Worm (Caenorhabditis elegans) whole organism, L4 larva: ENCODE data around the gene Y53F4B.9.

Experiments used
- F26F4.8 ChIP-seq: fragments of 200-800 bp; sonication (Bioruptor generic); conservative IDR thresholded peaks from 2 replicates; pipeline ENCODE4 v1.3.6; 2022; ENCODE audit warnings: missing genetic modification characterization, missing compliant biosample characterization
- F44E2.7 ChIP-seq: fragments of 200-800 bp; sonication (Bioruptor generic); IDR thresholded peaks from 2 replicates; pipeline ENCODE4 v2.1.2; 2022; ENCODE audit warnings: missing genetic modification characterization, missing compliant biosample characterization
- Y105C5A.15 ChIP-seq: fragments of 200-800 bp; sonication (Bioruptor generic); IDR thresholded peaks from 2 replicates; pipeline ENCODE4 v1.3.6; 2022; ENCODE audit warnings: missing genetic modification characterization, missing compliant biosample characterization
- ZK546.5 ChIP-seq, 2 experiments: sonication (generic microtip); optimal IDR thresholded peaks; 2 replicates each; lab custom pipeline; 2017; ENCODE audit warnings: missing biosample characterization in 2 of 2, missing genetic modification characterization in 2 of 2
- ama-1 ChIP-seq: fragments of 150-350 bp; optimal IDR thresholded peaks from 2 replicates; lab custom pipeline; 2014; ENCODE audit warnings: inconsistent platforms, mixed read lengths
- arid-1 ChIP-seq: fragments of 200-800 bp; sonication (Bioruptor generic); conservative IDR thresholded peaks from 2 replicates; pipeline ENCODE4 v1.3.6; 2022; ENCODE audit warnings: missing genetic modification reagents, missing genetic modification characterization, missing compliant biosample characterization
- ceh-20 ChIP-seq: fragments of 200-800 bp; sonication (Bioruptor generic); IDR thresholded peaks from 2 replicates; pipeline ENCODE4 v1.3.6; 2022; ENCODE audit warnings: missing genetic modification reagents, missing genetic modification characterization, missing compliant biosample characterization
- ceh-28 ChIP-seq: fragments of 150-350 bp; optimal IDR thresholded peaks from 2 replicates; lab custom pipeline; 2014; ENCODE audit warnings: missing biosample characterization, missing genetic modification reagents, missing genetic modification characterization
- ceh-82 ChIP-seq: sonication (generic microtip); optimal IDR thresholded peaks from 2 replicates; lab custom pipeline; 2017; ENCODE audit warnings: missing biosample characterization, missing genetic modification characterization
- ces-1 ChIP-seq: fragments of 150-350 bp; sonication (generic microtip); optimal IDR thresholded peaks from 4 replicates; lab custom pipeline; 2014; ENCODE audit warnings: missing biosample characterization, missing genetic modification reagents, missing genetic modification characterization
- cey-2 ChIP-seq: sonication (generic microtip); optimal IDR thresholded peaks from 3 replicates; lab custom pipeline; 2017; ENCODE audit warnings: missing genetic modification characterization, mild to moderate bottlenecking, missing compliant biosample characterization, antibody characterized with exemption, borderline replicate concordance; ENCODE audit not compliant: insufficient read depth
- daf-16 ChIP-seq, 3 experiments: sonication (generic microtip); optimal IDR thresholded peaks; 2 replicates each; lab custom pipeline; 2016 to 2017; ENCODE audit warnings: missing genetic modification characterization in 3 of 3, missing genetic modification reagents in 3 of 3, mild to moderate bottlenecking in 2 of 3, missing compliant biosample characterization in 2 of 3, missing biosample characterization in 1 of 3, moderate library complexity in 1 of 3
- dmd-6 ChIP-seq: fragments of 200-800 bp; sonication (Bioruptor generic); IDR thresholded peaks from 2 replicates; pipeline ENCODE4 v1.3.6; 2022; ENCODE audit warnings: missing genetic modification reagents, missing genetic modification characterization, missing compliant biosample characterization
- dmd-9 ChIP-seq: fragments of 200-800 bp; sonication (Bioruptor generic); IDR thresholded peaks from 2 replicates; pipeline ENCODE4 v1.3.6; 2022; ENCODE audit warnings: missing genetic modification reagents, missing genetic modification characterization, missing compliant biosample characterization
- dve-1 ChIP-seq: sonication (generic microtip); optimal IDR thresholded peaks from 2 replicates; lab custom pipeline; 2017; ENCODE audit warnings: antibody characterized with exemption, mild to moderate bottlenecking, missing genetic modification characterization, missing compliant biosample characterization; ENCODE audit not compliant: insufficient read depth
- fkh-10 ChIP-seq: fragments of 150-350 bp; optimal IDR thresholded peaks from 2 replicates; lab custom pipeline; 2014; ENCODE audit warnings: missing biosample characterization, missing genetic modification reagents, missing genetic modification characterization
- fos-1 ChIP-seq: fragments of 150-350 bp; optimal IDR thresholded peaks from 2 replicates; lab custom pipeline; 2014; ENCODE audit warnings: missing biosample characterization, missing genetic modification characterization
- hlh-11 ChIP-seq: fragments of 200-800 bp; sonication (Bioruptor generic); optimal IDR thresholded peaks from 2 replicates; lab custom pipeline; 2018; ENCODE audit warnings: mild to moderate bottlenecking, missing genetic modification characterization, missing compliant biosample characterization
- lin-38 ChIP-seq: fragments of 200-800 bp; sonication (Bioruptor generic); IDR thresholded peaks from 2 replicates; pipeline ENCODE4 v1.3.6; 2022; ENCODE audit warnings: missing genetic modification reagents, missing genetic modification characterization, missing compliant biosample characterization
- lir-3 ChIP-seq: sonication (generic microtip); optimal IDR thresholded peaks from 2 replicates; lab custom pipeline; 2016; ENCODE audit warnings: mild to moderate bottlenecking, missing genetic modification characterization, missing compliant biosample characterization
- mdt-29 ChIP-seq: fragments of 200-800 bp; sonication (Bioruptor generic); IDR thresholded peaks from 2 replicates; pipeline ENCODE4 v1.3.6; 2022; ENCODE audit warnings: missing genetic modification reagents, missing genetic modification characterization, missing compliant biosample characterization
- mep-1 ChIP-seq: fragments of 150-350 bp; sonication (generic microtip); optimal IDR thresholded peaks from 3 replicates; lab custom pipeline; 2014; ENCODE audit warnings: missing biosample characterization, missing genetic modification characterization
- mxl-2 ChIP-seq: fragments of 200-800 bp; sonication (Bioruptor generic); conservative IDR thresholded peaks from 2 replicates; pipeline ENCODE4 v1.3.6; 2022; ENCODE audit warnings: missing genetic modification reagents, missing genetic modification characterization, missing compliant biosample characterization
- mxl-3 ChIP-seq: fragments of 200-800 bp; sonication (Bioruptor generic); optimal IDR thresholded peaks from 2 replicates; lab custom pipeline; 2018; ENCODE audit warnings: mild to moderate bottlenecking, missing genetic modification characterization, missing compliant biosample characterization
- nhr-28 ChIP-seq: fragments of 150-350 bp; optimal IDR thresholded peaks from 2 replicates; lab custom pipeline; 2014; ENCODE audit warnings: missing biosample characterization, missing genetic modification characterization
- nhr-77 ChIP-seq: fragments of 150-350 bp; optimal IDR thresholded peaks from 2 replicates; lab custom pipeline; 2014; ENCODE audit warnings: missing biosample characterization, missing genetic modification characterization
- php-3 ChIP-seq: fragments of 200-800 bp; sonication (Bioruptor generic); IDR thresholded peaks from 2 replicates; pipeline ENCODE4 v1.3.6; 2022; ENCODE audit warnings: missing genetic modification reagents, missing genetic modification characterization, missing compliant biosample characterization
- pqm-1 ChIP-seq: sonication (generic microtip); optimal IDR thresholded peaks from 2 replicates; lab custom pipeline; 2017; ENCODE audit warnings: missing biosample characterization, missing genetic modification characterization
- snpc-4 ChIP-seq: fragments of 150-350 bp; optimal IDR thresholded peaks from 2 replicates; lab custom pipeline; 2014; ENCODE audit warnings: missing biosample characterization, missing genetic modification characterization
- spr-3 ChIP-seq: fragments of 200-800 bp; sonication (Bioruptor generic); optimal IDR thresholded peaks from 2 replicates; lab custom pipeline; 2018; ENCODE audit warnings: mild to moderate bottlenecking, missing genetic modification characterization, missing compliant biosample characterization
- tag-97 ChIP-seq: fragments of 200-800 bp; sonication (Bioruptor generic); IDR thresholded peaks from 2 replicates; pipeline ENCODE4 v1.3.6; 2022; ENCODE audit warnings: missing genetic modification characterization, missing compliant biosample characterization
- unc-39 ChIP-seq: sonication (generic microtip); optimal IDR thresholded peaks from 2 replicates; lab custom pipeline; 2017; ENCODE audit warnings: missing biosample characterization, missing genetic modification characterization
- unc-62 ChIP-seq, 3 experiments: fragments of 150-350 bp in 1 of 3; sonication (generic microtip); optimal IDR thresholded peaks in 2 of 3; peaks in 1 of 3; 1 replicate in 1 of 3; 2 replicates in 2 of 3; lab custom pipeline; 2014 to 2017; ENCODE audit warnings: missing biosample characterization in 3 of 3, missing genetic modification characterization in 3 of 3, missing genetic modification reagents in 3 of 3, missing genotype in 1 of 3
- zip-11 ChIP-seq: fragments of 200-800 bp; sonication (Bioruptor generic); IDR thresholded peaks from 2 replicates; pipeline ENCODE4 v1.3.6; 2022; ENCODE audit warnings: missing genetic modification characterization, missing compliant biosample characterization
- zip-2 ChIP-seq: fragments of 150-350 bp; optimal IDR thresholded peaks from 2 replicates; lab custom pipeline; 2014; ENCODE audit warnings: missing biosample characterization, missing genetic modification characterization
- ztf-11 ChIP-seq: fragments of 150-350 bp; optimal IDR thresholded peaks from 2 replicates; lab custom pipeline; 2014; ENCODE audit warnings: missing biosample characterization, missing genetic modification characterization

The Y53F4B.9 gene

DNA sequence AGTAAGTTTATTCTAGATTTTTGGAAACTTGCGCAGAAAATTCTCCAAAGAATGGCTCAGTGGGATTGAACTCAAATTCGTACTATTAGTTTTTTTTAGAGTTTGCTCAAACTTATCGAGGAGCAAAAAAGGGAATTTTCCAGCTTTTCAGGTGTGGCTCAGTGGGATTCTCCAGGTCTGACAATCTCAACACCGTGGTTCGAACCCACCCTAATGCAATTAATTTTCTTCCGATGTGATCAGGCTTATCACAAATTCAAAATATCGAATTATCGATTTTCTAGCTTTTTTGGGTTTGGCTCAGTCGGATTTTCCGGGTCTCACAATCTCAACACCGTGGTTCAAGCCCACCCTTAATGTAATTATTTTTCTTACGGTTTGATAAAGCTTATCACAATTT lies 43.8 kb downstream of the Y53F4B.9 start:
- TF ChIP-seq unc-62 (GFP tag; optimal IDR thresholded peaks at IDR 0.05 in 1 of 2; lab: Kevin White, UChicago), result peak in 1 of 2 experiments; percentile 95
- TF ChIP-seq unc-62 (tag; optimal IDR thresholded peaks at IDR 0.05; lab: Kevin White, UChicago), result no peak
- TF ChIP-seq ceh-28 (tag; lab: Kevin White, UChicago), result peak; percentile 37
- TF ChIP-seq spr-3 (GFP tag; lab: Kevin White, UChicago), result no peak
- no peak for TF ChIP-seq ces-1 (GFP tag; lab: Kevin White, UChicago)

DNA sequence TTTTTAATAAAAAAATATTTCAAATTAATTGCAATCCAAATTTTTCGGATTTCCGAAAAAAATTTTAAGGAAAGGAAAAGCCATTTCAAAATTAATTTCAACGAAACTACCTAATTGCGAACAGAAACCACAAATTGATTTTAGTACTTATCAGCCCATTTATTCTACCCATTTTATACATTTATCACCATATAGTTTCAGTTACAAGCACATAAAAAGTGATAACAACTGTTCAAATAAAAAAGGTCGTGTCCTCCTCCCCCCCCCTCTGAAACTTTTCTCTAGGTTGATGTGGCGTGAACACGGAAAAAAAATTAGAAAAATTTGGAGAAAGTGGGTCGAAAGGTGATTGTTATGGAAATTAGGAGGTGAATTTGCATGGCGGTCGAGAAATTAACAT lies 45.3 kb downstream of the Y53F4B.9 start:
- TF ChIP-seq daf-16 (GFP tag; optimal IDR thresholded peaks at IDR 0.05; lab: Kevin White, UChicago) (no peak), daf-16 (tag; optimal IDR thresholded peaks at IDR 0.05; lab: Kevin White, UChicago) (peak; percentile 38), F26F4.8 (GFP tag; lab: Robert Waterston, UW) (no peak), mdt-29 (GFP tag; lab: Robert Waterston, UW) (no peak), mxl-3 (GFP tag; lab: Kevin White, UChicago) (no peak), hlh-11 (tag; lab: Kevin White, UChicago) (peak; percentile 46), dmd-6 (peak; percentile 59; the same call in 1 of the 2 replicates), pqm-1 (peak; percentile 86), nhr-77 (tag; lab: Kevin White, UChicago) (peak; percentile 91), mep-1 (tag; lab: Kevin White, UChicago) (peak; percentile 16), php-3 (GFP tag; lab: Robert Waterston, UW) (peak; percentile 85), Y105C5A.15 (GFP tag; lab: Robert Waterston, UW) (no peak), tag-97 (no peak), nhr-28 (tag; lab: Kevin White, UChicago) (peak; percentile 92), lir-3 (no peak), dve-1 (tag; lab: Kevin White, UChicago) (peak; percentile 55), ztf-11 (tag; lab: Kevin White, UChicago) (no peak)

DNA sequence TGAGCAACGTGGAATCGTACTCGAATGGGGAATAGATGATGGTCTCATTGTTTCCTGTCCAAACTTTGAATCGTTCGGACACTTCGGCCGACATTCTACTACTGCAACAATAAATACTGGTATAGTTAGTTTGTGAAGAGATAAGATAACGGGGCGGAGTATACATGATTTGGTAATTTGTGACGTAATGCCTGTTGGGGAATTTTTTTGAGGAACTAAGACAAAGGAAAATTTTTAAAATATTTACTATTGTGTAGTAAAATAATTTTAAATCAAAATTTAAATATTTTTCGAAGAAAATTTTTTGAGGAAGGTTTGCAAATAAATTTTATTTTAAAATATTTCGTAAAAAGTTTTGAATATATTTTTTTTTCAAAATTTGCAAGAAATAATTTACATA lies 46.2 kb downstream of the Y53F4B.9 start, which contains the start of gene elo-9:
Gene elo-9, minus strand, starts transcription at position 101 of the 400 bp plus-strand sequence.
- TF ChIP-seq lin-38 (GFP tag; lab: Robert Waterston, UW), result no peak
- TF ChIP-seq zip-11 (GFP tag; lab: Robert Waterston, UW), result no peak
- TF ChIP-seq arid-1 (GFP tag; lab: Robert Waterston, UW), result no peak
- no peak for TF ChIP-seq mdt-29 (GFP tag; lab: Robert Waterston, UW)
- no peak for TF ChIP-seq dmd-9 (GFP tag; lab: Robert Waterston, UW)
- no peak for TF ChIP-seq fkh-10 (GFP tag; lab: Kevin White, UChicago)
- TF ChIP-seq ceh-20, result no peak
- no peak for TF ChIP-seq unc-39 (tag; lab: Kevin White, UChicago)
- TF ChIP-seq F44E2.7 (GFP tag; lab: Robert Waterston, UW), result no peak
- TF ChIP-seq mxl-2 (GFP tag; lab: Robert Waterston, UW), result no peak
- TF ChIP-seq spr-3 (GFP tag; lab: Kevin White, UChicago), result no peak
- no peak for TF ChIP-seq snpc-4 (tag; lab: Kevin White, UChicago)
- no peak for TF ChIP-seq ZK546.5 (tag; optimal IDR thresholded peaks at IDR 0.05; lab: Kevin White, UChicago)
- no peak for TF ChIP-seq ama-1 (lab: Kevin White, UChicago)
- no peak for TF ChIP-seq cey-2 (tag; lab: Kevin White, UChicago)
- TF ChIP-seq zip-2 (tag; lab: Kevin White, UChicago), result no peak
- TF ChIP-seq fos-1, result no peak
- TF ChIP-seq Y105C5A.15 (GFP tag; lab: Robert Waterston, UW), result no peak
- no peak for TF ChIP-seq lir-3
- no peak for TF ChIP-seq ceh-82 (tag; lab: Kevin White, UChicago)
